Worm (Caenorhabditis elegans): Measurements from ENCODE around the gene ZK856.18.

DNA sequence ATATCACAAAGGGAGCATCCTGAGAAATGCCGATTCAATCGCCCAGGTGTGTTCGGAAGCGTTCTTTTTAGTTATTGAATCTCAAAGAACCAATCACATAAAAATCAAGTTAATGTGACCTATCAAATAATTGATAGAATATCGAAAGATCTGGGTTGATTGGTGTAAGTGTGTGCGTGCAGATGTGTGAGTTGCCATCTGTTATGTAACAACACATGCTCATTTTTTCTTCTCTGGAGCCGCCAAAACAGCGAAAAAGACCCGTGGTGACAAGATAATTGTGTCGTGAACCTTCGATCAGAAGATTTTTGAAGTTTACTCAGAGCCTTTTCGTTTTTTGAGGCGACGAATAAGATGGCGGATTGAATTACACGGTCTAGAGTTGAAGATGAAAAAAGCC is 39.0 kb downstream of the ZK856.18 start:
- TF ChIP-seq egl-27 (tag; optimal IDR thresholded peaks at IDR 0.05) (no peak), elt-1 (tag; optimal IDR thresholded peaks at IDR 0.05) (no peak)
